Fruit fly (Drosophila melanogaster) whole organism, adult: Measurements from ENCODE around the gene CG15465.

Source experiments
- CG11617 ChIP-seq: fragments of 200-800 bp; sonication (Bioruptor generic); optimal IDR thresholded peaks from 2 replicates; lab custom pipeline; 2017; ENCODE audit warnings: mild to moderate bottlenecking, missing biosample characterization, missing genetic modification reagents, missing genetic modification characterization
- CG1620 ChIP-seq: fragments of 200-800 bp; sonication (Bioruptor generic); optimal IDR thresholded peaks from 2 replicates; lab custom pipeline; 2016; ENCODE audit warnings: missing biosample characterization, missing genetic modification characterization
- CG5204 ChIP-seq: fragments of 200-800 bp; sonication (Bioruptor generic); optimal IDR thresholded peaks from 2 replicates; lab custom pipeline; 2016; ENCODE audit warnings: missing biosample characterization, missing genetic modification characterization
- CG7101 ChIP-seq: fragments of 200-800 bp; sonication (Bioruptor generic); optimal IDR thresholded peaks from 2 replicates; lab custom pipeline; 2018; ENCODE audit warnings: missing biosample characterization, mild to moderate bottlenecking, missing genetic modification characterization, moderate library complexity
- kay ChIP-seq: fragments of 200-800 bp; sonication (Bioruptor generic); peaks from one replicate; lab custom pipeline; 2016; ENCODE audit warnings: missing biosample characterization, missing genetic modification characterization, borderline replicate concordance

dm6 chrX:5045158-5045557 is 40.4 kb upstream of the CG15465 start:
- no peak for TF ChIP-seq CG5204 (GFP tag; lab: Kevin White, UChicago)
- no peak for TF ChIP-seq kay (GFP tag; lab: Kevin White, UChicago)
- TF ChIP-seq CG1620 (GFP tag; lab: Kevin White, UChicago): no peak
- no peak for TF ChIP-seq CG7101 (tag; lab: Kevin White, UChicago)
- no peak for TF ChIP-seq CG11617 (GFP tag; lab: Kevin White, UChicago)
